Worm (Caenorhabditis elegans) whole organism, early embryonic: ENCODE measurements around the gene F38A5.22.

Source experiments
- B0310.2 ChIP-seq: sonication (generic microtip); optimal IDR thresholded peaks from 2 replicates; lab custom pipeline; 2016; ENCODE audit warnings: mild to moderate bottlenecking, missing genetic modification characterization, missing compliant biosample characterization
- aly-1 ChIP-seq: sonication (generic microtip); optimal IDR thresholded peaks from 2 replicates; lab custom pipeline; 2016; ENCODE audit warnings: missing genetic modification characterization, missing compliant biosample characterization
- ama-1 ChIP-seq: fragments of 150-350 bp; optimal IDR thresholded peaks from 2 replicates; lab custom pipeline; 2014
- ceh-13 ChIP-seq: fragments of 200-800 bp; sonication (Bioruptor generic); optimal IDR thresholded peaks from 2 replicates; lab custom pipeline; 2018; ENCODE audit warnings: mild to moderate bottlenecking, missing genetic modification characterization, missing compliant biosample characterization
- ets-7 ChIP-seq: sonication (generic microtip); optimal IDR thresholded peaks from 2 replicates; lab custom pipeline; 2016; ENCODE audit warnings: missing genotype, missing genetic modification characterization, missing compliant biosample characterization
- sea-1 ChIP-seq: fragments of 200-800 bp; sonication (Bioruptor generic); conservative IDR thresholded peaks from 2 replicates; pipeline ENCODE4 v1.3.6; 2022; ENCODE audit warnings: missing genetic modification characterization, missing compliant biosample characterization
- tbx-11 ChIP-seq: fragments of 200-800 bp; sonication (Bioruptor generic); IDR thresholded peaks from 2 replicates; pipeline ENCODE4 v1.3.6; 2022; ENCODE audit warnings: missing genetic modification characterization, missing compliant biosample characterization

DNA sequence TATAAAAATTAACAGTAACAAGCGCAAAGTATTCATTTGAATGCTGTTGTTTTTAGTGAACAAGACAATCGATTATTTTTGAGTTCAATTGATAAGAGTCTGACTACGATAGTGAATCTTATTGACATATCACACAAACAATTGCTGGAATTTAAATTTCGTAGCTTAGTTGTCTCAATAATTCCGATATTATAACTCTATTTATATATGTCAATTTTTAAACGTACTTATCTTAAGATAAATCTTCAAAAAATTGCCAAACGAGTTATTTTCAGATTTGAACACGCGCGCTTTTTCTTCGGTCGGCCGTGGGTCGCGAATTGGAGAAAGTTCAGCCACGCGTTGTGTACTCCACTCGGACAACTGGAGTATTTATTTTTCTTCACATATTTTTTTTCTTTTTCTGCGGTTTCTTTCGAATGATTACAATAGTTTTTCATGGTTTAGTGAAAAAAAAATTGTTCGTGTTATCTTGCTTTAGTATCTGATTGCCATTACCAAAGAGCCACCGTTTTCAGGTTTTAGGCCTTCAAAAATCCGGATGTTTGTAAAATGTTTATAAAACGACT lies 36.0 kb upstream of the F38A5.22 start, which contains the start of the genes cest-5.1 and C01B10.9:
- TF ChIP-seq B0310.2 (no peak), ama-1 (lab: Kevin White, UChicago) (no peak), ceh-13 (GFP tag; lab: Kevin White, UChicago) (no peak), ets-7 (no peak), sea-1 (GFP tag; lab: Robert Waterston, UW) (no peak), tbx-11 (no peak), aly-1 (no peak)
